Fruit fly (Drosophila melanogaster): ENCODE data around the gene CG4613.

CG4613 gene

dm6 chr3L:14481397-14481796 is 40.1 kb downstream of the CG4613 start (continued):
- TF ChIP-seq CG1621 (tag; optimal IDR thresholded peaks at IDR 0.05) = peak; percentile 37
- no peak for TF ChIP-seq Hr38 (GFP tag; optimal IDR thresholded peaks at IDR 0.05)
- no peak for TF ChIP-seq eg (GFP tag; IDR thresholded peaks at IDR 0.05)
- no peak for TF ChIP-seq fkh (GFP tag; optimal IDR thresholded peaks at IDR 0.05)
- TF ChIP-seq CG8319 (GFP tag; optimal IDR thresholded peaks at IDR 0.05) = no peak
- no peak for TF ChIP-seq Hr4 (GFP tag; optimal IDR thresholded peaks at IDR 0.05)
- TF ChIP-seq CG6808 (GFP tag; optimal IDR thresholded peaks at IDR 0.05) = peak; percentile 45
- no peak for TF ChIP-seq Eip75B (GFP tag; optimal IDR thresholded peaks at IDR 0.05)
- TF ChIP-seq CG6854 (GFP tag; optimal IDR thresholded peaks at IDR 0.05) = no peak
- no peak for TF ChIP-seq CG7368 (GFP tag; optimal IDR thresholded peaks at IDR 0.05)
- TF ChIP-seq CG6792 (GFP tag; optimal IDR thresholded peaks at IDR 0.05) = no peak
- TF ChIP-seq esn (GFP tag; optimal IDR thresholded peaks at IDR 0.05) = no peak
- TF ChIP-seq cyc (GFP tag; optimal IDR thresholded peaks at IDR 0.05) = no peak
- no peak for TF ChIP-seq Sox14 (GFP tag; optimal IDR thresholded peaks at IDR 0.05)
- no peak for TF ChIP-seq CG16779 (tag; optimal IDR thresholded peaks at IDR 0.05)
- no peak for TF ChIP-seq Gug (GFP tag; IDR thresholded peaks at IDR 0.05)
- no peak for TF ChIP-seq CG15336 (GFP tag; IDR thresholded peaks at IDR 0.05)
- TF ChIP-seq Lpt (GFP tag; optimal IDR thresholded peaks at IDR 0.05) = peak; percentile 5
- TF ChIP-seq fd59A (GFP tag; optimal IDR thresholded peaks at IDR 0.05) = no peak
- no peak for TF ChIP-seq CG4318 (GFP tag; optimal IDR thresholded peaks at IDR 0.05)
- peak; percentile 2 for TF ChIP-seq CG32006 (GFP tag; optimal IDR thresholded peaks at IDR 0.05)
- no peak for TF ChIP-seq svp (GFP tag)
- no peak for TF ChIP-seq Sox15 (GFP tag; optimal IDR thresholded peaks at IDR 0.05)
- TF ChIP-seq Met (GFP tag; optimal IDR thresholded peaks at IDR 0.05) = no peak
- TF ChIP-seq topi (GFP tag; optimal IDR thresholded peaks at IDR 0.05) = no peak
- TF ChIP-seq CG6163 (GFP tag; IDR thresholded peaks at IDR 0.05) = peak; percentile 51; the same call in 2 of the 3 replicates
- TF ChIP-seq Hr39 (GFP tag; optimal IDR thresholded peaks at IDR 0.05) = no peak
- TF ChIP-seq CG3032 (tag; optimal IDR thresholded peaks at IDR 0.05) = peak; percentile 25

- TF ChIP-seq CG10631 (GFP tag; optimal IDR thresholded peaks at IDR 0.05) (peak; percentile 17), Ets96B (tag; optimal IDR thresholded peaks at IDR 0.05) (peak; percentile 78), net (GFP tag; optimal IDR thresholded peaks at IDR 0.05) (peak; percentile 35), Eip75B (GFP tag; optimal IDR thresholded peaks at IDR 0.05) (peak; percentile 57), svp (GFP tag) (peak; percentile 38), topi (GFP tag; optimal IDR thresholded peaks at IDR 0.05) (peak; percentile 38), CG6808 (GFP tag; optimal IDR thresholded peaks at IDR 0.05) (peak; percentile 88), CG8632 (GFP tag; optimal IDR thresholded peaks at IDR 0.05) (peak; percentile 51), CG1621 (tag; optimal IDR thresholded peaks at IDR 0.05) (peak; percentile 81), fd59A (GFP tag; optimal IDR thresholded peaks at IDR 0.05) (peak; percentile 68), achi (GFP tag; optimal IDR thresholded peaks at IDR 0.05) (peak; percentile 2), Met (GFP tag; optimal IDR thresholded peaks at IDR 0.05) (peak; percentile 38), CG7368 (GFP tag; optimal IDR thresholded peaks at IDR 0.05) (peak; percentile 47), CG4318 (GFP tag; optimal IDR thresholded peaks at IDR 0.05) (no peak), CG32006 (GFP tag; optimal IDR thresholded peaks at IDR 0.05) (peak; percentile 39), Eip78C (GFP tag) (peak; percentile 80), cyc (GFP tag; optimal IDR thresholded peaks at IDR 0.05) (no peak), fd85E (GFP tag; optimal IDR thresholded peaks at IDR 0.05) (no peak), Gug (GFP tag; IDR thresholded peaks at IDR 0.05) (peak; percentile 42; the same call in 1 of the 2 replicates), CG8319 (GFP tag; optimal IDR thresholded peaks at IDR 0.05) (no peak), dsx (GFP tag; optimal IDR thresholded peaks at IDR 0.05; ENCODE audit: poor library complexity, severe bottlenecking) (peak; percentile 80), salr (GFP tag; optimal IDR thresholded peaks at IDR 0.05) (peak; percentile 53 to 59), Hr39 (GFP tag; optimal IDR thresholded peaks at IDR 0.05) (no peak), OdsH (GFP tag; optimal IDR thresholded peaks at IDR 0.05) (peak; percentile 21), pdm3 (GFP tag; optimal IDR thresholded peaks at IDR 0.05) (no peak), eg (GFP tag; IDR thresholded peaks at IDR 0.05) (no peak; the same call in 1 of the 3 replicates), Hr4 (GFP tag; optimal IDR thresholded peaks at IDR 0.05) (no peak), lz (GFP tag; optimal IDR thresholded peaks at IDR 0.05) (no peak), CG6276 (GFP tag; optimal IDR thresholded peaks at IDR 0.05) (peak; percentile 57), Smox (GFP tag; optimal IDR thresholded peaks at IDR 0.05) (no peak), Eip93F (GFP tag; optimal IDR thresholded peaks at IDR 0.05) (no peak), CG3919 (GFP tag; optimal IDR thresholded peaks at IDR 0.05) (peak; percentile 54), CG9139 (GFP tag; optimal IDR thresholded peaks at IDR 0.05) (peak; percentile 89), Sox15 (GFP tag; optimal IDR thresholded peaks at IDR 0.05) (no peak), CG16779 (tag; optimal IDR thresholded peaks at IDR 0.05) (peak; percentile 79), CG10669 (GFP tag; optimal IDR thresholded peaks at IDR 0.05) (peak; percentile 71), CG6163 (GFP tag; IDR thresholded peaks at IDR 0.05) (peak; percentile 86), Sox14 (GFP tag; optimal IDR thresholded peaks at IDR 0.05) (peak; percentile 48), Lpt (GFP tag; optimal IDR thresholded peaks at IDR 0.05) (peak; percentile 73), CG31627 (GFP tag; optimal IDR thresholded peaks at IDR 0.05) (no peak), fkh (GFP tag; optimal IDR thresholded peaks at IDR 0.05) (no peak)
Measured at dm6 chr3L:14476804-14477239, 44.7 kb downstream of the CG4613 start.

All from whole organism, prepupa.